Fruit fly (Drosophila melanogaster) whole organism, embryonic: Measurements from ENCODE around the gene Atu.

ENCODE experiments used
- Adf1 ChIP-seq: fragments of 200-800 bp; sonication (Bioruptor generic); IDR thresholded peaks from 2 replicates; pipeline ENCODE4 v1.3.6; 2022; ENCODE audit warnings: missing biosample characterization, missing genetic modification characterization
- BEAF-32 ChIP-seq: fragments of 200-800 bp; sonication (Bioruptor generic); optimal IDR thresholded peaks from 3 replicates; lab custom pipeline; 2017; ENCODE audit warnings: missing biosample characterization, missing genetic modification characterization, mild to moderate bottlenecking, moderate library complexity, missing genetic modification reagents
- CG11085 ChIP-seq: fragments of 200-800 bp; sonication (Bioruptor generic); IDR thresholded peaks from 2 replicates; pipeline ENCODE4 v1.3.6; 2022; ENCODE audit warnings: missing biosample characterization, missing genetic modification characterization
- CG12299 ChIP-seq: fragments of 200-800 bp; sonication (Bioruptor generic); optimal IDR thresholded peaks from 2 replicates; lab custom pipeline; 2018; ENCODE audit warnings: missing biosample characterization, mild to moderate bottlenecking, missing genetic modification characterization
- CG14441 ChIP-seq: fragments of 200-800 bp; sonication (Bioruptor generic); IDR thresholded peaks from 2 replicates; pipeline ENCODE4 v1.3.6; 2022; ENCODE audit warnings: missing biosample characterization, missing genetic modification characterization
- CG14965 ChIP-seq: fragments of 200-800 bp; sonication (Bioruptor generic); optimal IDR thresholded peaks from 2 replicates; lab custom pipeline; 2016; ENCODE audit warnings: missing biosample characterization, missing genetic modification characterization, borderline replicate concordance
- CG1647 ChIP-seq: fragments of 200-800 bp; sonication (Bioruptor generic); optimal IDR thresholded peaks from 3 replicates; lab custom pipeline; 2016; ENCODE audit warnings: missing biosample characterization, missing genetic modification characterization
- CG16779 ChIP-seq: fragments of 200-800 bp; sonication (Bioruptor generic); IDR thresholded peaks from 2 replicates; pipeline ENCODE4 v1.3.6; 2022; ENCODE audit warnings: missing biosample characterization, missing genetic modification characterization
- CG18262 ChIP-seq: fragments of 200-800 bp; optimal IDR thresholded peaks from 3 replicates; lab custom pipeline; 2019; ENCODE audit warnings: missing biosample characterization, mild to moderate bottlenecking, missing genetic modification characterization, moderate library complexity
- CG2116 ChIP-seq: fragments of 200-800 bp; sonication (Bioruptor generic); optimal IDR thresholded peaks from 3 replicates; lab custom pipeline; 2018; ENCODE audit warnings: missing biosample characterization, mild to moderate bottlenecking, missing genetic modification characterization
- CG2129 ChIP-seq: fragments of 200-800 bp; sonication (Bioruptor generic); IDR thresholded peaks from 2 replicates; pipeline ENCODE4 v1.3.6; 2022; ENCODE audit warnings: missing biosample characterization, missing genetic modification characterization; ENCODE audit not compliant: partially characterized antibody
- CG2678 ChIP-seq: fragments of 200-800 bp; sonication (Bioruptor generic); optimal IDR thresholded peaks from 3 replicates; lab custom pipeline; 2019; ENCODE audit warnings: missing biosample characterization, mild to moderate bottlenecking, missing genetic modification characterization, moderate library complexity
- CG34224 ChIP-seq: fragments of 200-800 bp; sonication (Bioruptor generic); IDR thresholded peaks from 3 replicates; pipeline ENCODE4 v1.3.6; 2022; ENCODE audit warnings: missing biosample characterization, missing genetic modification characterization; ENCODE audit not compliant: partially characterized antibody
- CG4282 ChIP-seq: fragments of 200-800 bp; sonication (Bioruptor generic); optimal IDR thresholded peaks from 2 replicates; lab custom pipeline; 2016; ENCODE audit warnings: missing biosample characterization, missing genetic modification characterization
- CG6175 ChIP-seq: fragments of 200-800 bp; sonication (Bioruptor generic); IDR thresholded peaks from 3 replicates; pipeline ENCODE4 v1.3.6; 2022; ENCODE audit warnings: missing biosample characterization, missing genetic modification characterization
- CG8478 ChIP-seq: fragments of >200 bp; optimal IDR thresholded peaks from 2 replicates; lab custom pipeline; 2018
- CG9817 ChIP-seq: fragments of 200-800 bp; sonication (Bioruptor generic); optimal IDR thresholded peaks from 2 replicates; lab custom pipeline; 2018; ENCODE audit warnings: missing biosample characterization, mild to moderate bottlenecking, missing genetic modification characterization, moderate library complexity
- Dp ChIP-seq: fragments of 200-800 bp; sonication (Bioruptor generic); optimal IDR thresholded peaks from 2 replicates; lab custom pipeline; 2018; ENCODE audit warnings: missing biosample characterization, mild to moderate bottlenecking, missing genetic modification characterization, moderate library complexity
- Drgx ChIP-seq: fragments of 200-800 bp; sonication (Bioruptor generic); IDR thresholded peaks from 2 replicates; pipeline ENCODE4 v1.3.6; 2022; ENCODE audit warnings: missing biosample characterization, missing genetic modification characterization
- Ets65A ChIP-seq: fragments of 200-800 bp; sonication (Bioruptor generic); peaks from one replicate; lab custom pipeline; 2016; ENCODE audit warnings: missing biosample characterization, missing genetic modification characterization
- Hmr ChIP-seq: fragments of 200-800 bp; sonication (Bioruptor generic); optimal IDR thresholded peaks from 3 replicates; lab custom pipeline; 2017; ENCODE audit warnings: mild to moderate bottlenecking, missing biosample characterization, missing genetic modification reagents, missing genetic modification characterization
- Lim3 ChIP-seq: fragments of 200-800 bp; sonication (Bioruptor generic); IDR thresholded peaks from 2 replicates; pipeline ENCODE4 v1.3.6; 2022; ENCODE audit warnings: missing biosample characterization, missing genetic modification characterization
- Mad ChIP-seq: fragments of 200-800 bp; sonication (Bioruptor generic); optimal IDR thresholded peaks from 2 replicates; lab custom pipeline; 2016; ENCODE audit warnings: missing biosample characterization, missing genetic modification characterization
- Med ChIP-seq: fragments of 200-800 bp; sonication (Bioruptor generic); peaks from one replicate; lab custom pipeline; 2016; ENCODE audit warnings: missing biosample characterization, missing genetic modification characterization, mild to moderate bottlenecking, inconsistent platforms, moderate library complexity
- Opbp ChIP-seq: fragments of 200-800 bp; sonication (Bioruptor generic); IDR thresholded peaks from 3 replicates; pipeline ENCODE4 v1.3.6; 2022; ENCODE audit warnings: missing biosample characterization, missing genetic modification characterization; ENCODE audit not compliant: partially characterized antibody
- PHDP ChIP-seq: fragments of 200-800 bp; sonication (Bioruptor generic); optimal IDR thresholded peaks from 3 replicates; lab custom pipeline; 2018; ENCODE audit warnings: missing biosample characterization, mild to moderate bottlenecking, missing genetic modification characterization, moderate library complexity
- Sox102F ChIP-seq: fragments of 200-800 bp; sonication (Bioruptor generic); optimal IDR thresholded peaks from 2 replicates; lab custom pipeline; 2018; ENCODE audit warnings: missing biosample characterization, mild to moderate bottlenecking, missing genetic modification characterization, moderate library complexity
- Vsx1 ChIP-seq: fragments of 200-800 bp; sonication (Bioruptor generic); optimal IDR thresholded peaks from 2 replicates; lab custom pipeline; 2017; ENCODE audit warnings: missing biosample characterization, mild to moderate bottlenecking, missing genetic modification characterization, missing genetic modification reagents
- Xbp1 ChIP-seq: fragments of 200-800 bp; sonication (Bioruptor generic); optimal IDR thresholded peaks from 3 replicates; lab custom pipeline; 2016; ENCODE audit warnings: missing biosample characterization, mild to moderate bottlenecking, missing genetic modification characterization
- abd-A ChIP-seq: fragments of 200-800 bp; sonication (Bioruptor generic); optimal IDR thresholded peaks from 3 replicates; lab custom pipeline; 2019; ENCODE audit warnings: missing biosample characterization, mild to moderate bottlenecking, missing genetic modification characterization, moderate library complexity
- ara ChIP-seq: fragments of 200-800 bp; sonication (Bioruptor generic); IDR thresholded peaks from 2 replicates; pipeline ENCODE4 v1.3.6; 2022; ENCODE audit warnings: missing biosample characterization, missing genetic modification characterization
- crol ChIP-seq: fragments of 200-800 bp; sonication (Bioruptor generic); IDR thresholded peaks from 2 replicates; pipeline ENCODE4 v1.3.6; 2022; ENCODE audit warnings: missing biosample characterization, missing genetic modification characterization
- danr ChIP-seq: fragments of 200-800 bp; sonication (Bioruptor generic); IDR thresholded peaks from 2 replicates; pipeline ENCODE4 v1.3.6; 2022; ENCODE audit warnings: missing biosample characterization, missing genetic modification characterization
- dm ChIP-seq: fragments of 200-800 bp; sonication (Bioruptor generic); optimal IDR thresholded peaks from 3 replicates; lab custom pipeline; 2016; ENCODE audit warnings: missing biosample characterization, missing genetic modification characterization
- gce ChIP-seq: fragments of 200-800 bp; sonication (Bioruptor generic); IDR thresholded peaks from 3 replicates; pipeline ENCODE4 v1.3.6; 2022; ENCODE audit warnings: missing biosample characterization, missing genetic modification characterization
- grau ChIP-seq: fragments of 200-800 bp; optimal IDR thresholded peaks from 3 replicates; lab custom pipeline; 2019; ENCODE audit warnings: missing biosample characterization, mild to moderate bottlenecking, missing genetic modification characterization, moderate library complexity
- her ChIP-seq: fragments of 200-800 bp; sonication (Bioruptor generic); optimal IDR thresholded peaks from 2 replicates; lab custom pipeline; 2016; ENCODE audit warnings: missing biosample characterization, missing genetic modification characterization
- insv ChIP-seq, 2 experiments: fragments of 200-800 bp; sonication (Bioruptor generic); optimal IDR thresholded peaks; 3 replicates each; lab custom pipeline; 2016 to 2018; ENCODE audit warnings: missing biosample characterization in 2 of 2, missing genetic modification characterization in 2 of 2
- nau ChIP-seq: fragments of 200-800 bp; sonication (Bioruptor generic); optimal IDR thresholded peaks from 3 replicates; lab custom pipeline; 2017; ENCODE audit warnings: missing biosample characterization, mild to moderate bottlenecking, missing genetic modification characterization, missing genetic modification reagents
- oc ChIP-seq: fragments of 200-800 bp; sonication (Bioruptor generic); optimal IDR thresholded peaks from 2 replicates; lab custom pipeline; 2018; ENCODE audit warnings: missing biosample characterization, mild to moderate bottlenecking, missing genetic modification characterization, moderate library complexity
- pan ChIP-seq, 4 experiments: fragments of >200 bp in 3 of 4; fragments of 200-800 bp in 1 of 4; sonication (Bioruptor generic) in 1 of 4; optimal IDR thresholded peaks in 3 of 4; IDR thresholded peaks in 1 of 4; 2 replicates each; pipeline versions ENCODE4 v1.3.6 to Lab custom; 2017 to 2022; ENCODE audit warnings: missing biosample characterization in 2 of 4, missing genetic modification characterization in 2 of 4, mixed read lengths in 1 of 4
- psq ChIP-seq: fragments of 200-800 bp; sonication (Bioruptor generic); optimal IDR thresholded peaks from 2 replicates; lab custom pipeline; 2017; ENCODE audit warnings: missing biosample characterization, missing genetic modification characterization
- row ChIP-seq: fragments of 200-800 bp; sonication (Bioruptor generic); IDR thresholded peaks from 3 replicates; pipeline ENCODE4 v1.3.6; 2022; ENCODE audit warnings: missing biosample characterization, missing genetic modification characterization
- sqz ChIP-seq: fragments of 200-800 bp; sonication (Bioruptor generic); optimal IDR thresholded peaks from 3 replicates; lab custom pipeline; 2018; ENCODE audit warnings: missing biosample characterization, mild to moderate bottlenecking, missing genetic modification characterization
- vnd ChIP-seq: fragments of 200-800 bp; sonication (Bioruptor generic); IDR thresholded peaks from 3 replicates; pipeline ENCODE4 v1.3.6; 2022; ENCODE audit warnings: missing biosample characterization, missing genetic modification characterization; ENCODE audit not compliant: partially characterized antibody

Gene Atu

DNA sequence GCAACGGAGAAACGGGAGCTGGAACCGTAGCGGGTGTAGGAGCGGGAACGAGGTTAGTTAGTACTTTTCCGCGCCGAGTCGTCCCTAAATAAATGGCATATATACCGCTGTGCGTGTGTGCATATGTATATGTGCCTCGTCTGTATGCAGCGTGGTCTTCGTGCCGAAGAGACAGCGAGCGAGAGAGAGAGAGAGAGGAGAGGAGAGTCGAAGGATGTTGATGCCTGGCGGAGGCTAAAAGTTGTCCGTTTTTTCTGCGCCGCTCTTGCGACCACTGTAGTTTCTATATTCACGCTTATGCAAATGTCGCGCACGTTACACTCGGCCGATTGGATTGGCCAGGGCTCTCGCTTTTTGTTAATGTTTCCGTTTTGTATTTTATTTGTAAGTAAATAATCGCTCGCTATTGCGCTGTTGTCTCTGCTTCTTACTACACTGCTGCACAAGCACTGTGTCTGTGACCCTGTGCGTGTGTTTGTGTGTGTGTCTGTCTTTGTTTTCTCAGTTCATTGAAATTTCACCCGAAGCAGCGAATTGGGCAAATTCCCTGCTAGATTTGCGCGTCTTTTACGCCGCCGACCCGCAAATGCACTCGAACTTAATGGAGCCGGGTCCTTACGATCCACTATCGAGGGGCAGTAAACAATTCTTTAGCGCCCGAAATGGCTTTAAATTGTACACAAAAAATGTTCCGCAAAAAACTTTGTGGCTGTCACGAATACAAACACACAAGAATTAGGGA lies 615 bp upstream of the Atu start, which contains the start of gene Rga (continued):
- TF ChIP-seq Sox102F (GFP tag; lab: Kevin White, UChicago) (no peak), CG9817 (no peak)

DNA sequence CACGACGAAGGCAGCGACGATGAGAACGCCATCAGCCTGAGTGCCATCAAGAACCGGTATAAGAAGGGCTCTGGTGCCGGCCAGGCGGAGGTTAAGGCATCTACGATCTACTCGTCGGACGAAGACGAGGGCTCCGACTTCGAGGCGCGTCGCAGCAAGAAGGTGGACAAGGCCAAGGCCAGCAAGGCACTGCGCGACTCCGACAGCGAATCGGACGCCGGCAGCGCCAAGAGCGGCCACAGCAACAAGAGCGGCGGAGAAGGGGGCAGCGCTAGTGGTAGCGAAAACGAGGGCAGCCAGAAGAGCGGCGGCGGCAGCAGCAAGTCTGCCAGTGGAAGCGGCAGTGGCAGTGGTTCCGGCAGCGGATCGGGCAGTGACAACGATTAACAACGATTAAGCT lies 2.3 kb downstream of the Atu start:
- TF ChIP-seq CG8478 (lab: Kevin White, UChicago) (peak; percentile 11), Xbp1 (GFP tag; lab: Kevin White, UChicago) (no peak), Adf1 (peak; percentile 33; the same call in 1 of the 2 replicates), Med (GFP tag; lab: Kevin White, UChicago) (peak; percentile 37), crol (0 out of 2 replicates have a peak, but pooled peaks have one; percentile 9), Lim3 (GFP tag; lab: Robert Waterston, UW) (no peak), CG14441 (GFP tag; lab: Robert Waterston, UW) (no peak)

DNA sequence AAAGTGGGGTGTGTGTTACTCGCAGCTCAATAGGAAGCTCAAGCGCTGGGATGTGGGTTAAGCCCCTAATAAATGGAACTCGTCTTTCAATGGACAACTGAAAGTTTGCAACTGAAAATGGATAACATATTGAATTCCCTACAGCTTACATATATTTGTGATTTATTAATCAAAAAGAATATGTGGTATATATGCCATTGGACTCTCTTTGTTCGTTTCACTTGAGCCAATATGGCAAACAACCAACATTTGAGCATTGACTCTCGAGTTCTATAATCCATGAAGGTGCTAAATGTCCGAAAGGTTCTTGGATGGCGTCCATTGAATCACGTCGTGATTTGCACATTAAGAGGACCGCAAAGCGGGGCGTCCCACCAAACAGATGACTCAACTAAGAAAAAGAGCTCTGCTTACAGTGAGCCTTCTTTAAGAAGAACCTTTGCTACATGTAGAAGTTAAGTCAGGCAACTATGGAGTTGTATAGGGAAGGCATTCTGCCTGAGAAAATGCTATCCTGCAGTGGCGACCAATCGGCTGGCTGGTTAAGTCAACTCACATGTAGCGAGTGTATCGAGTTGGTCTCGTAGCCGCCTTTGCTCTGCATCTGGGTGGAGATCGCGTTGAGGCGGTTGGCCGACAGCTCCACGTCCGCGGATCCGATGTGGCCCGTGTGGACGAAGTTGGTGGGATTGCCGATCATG lies 4.9 kb downstream of the Atu start:
- 0 out of 3 replicates have a peak, but pooled peaks have one; percentile 8 for TF ChIP-seq CG6175 (GFP tag; lab: Robert Waterston, UW)
- TF ChIP-seq Vsx1 (GFP tag; lab: Kevin White, UChicago) = no peak
- peak; percentile 67 for TF ChIP-seq Drgx (GFP tag; lab: Robert Waterston, UW)
- no peak for TF ChIP-seq pan (optimal IDR thresholded peaks at IDR 0.05; lab: Kevin White, UChicago)
- peak in 1 of 2 experiments; percentile 14 for TF ChIP-seq pan (GFP tag; optimal IDR thresholded peaks at IDR 0.05 in 1 of 2, IDR thresholded peaks at IDR 0.05 in 1 of 2)
- no peak for TF ChIP-seq CG12299 (tag; lab: Kevin White, UChicago)
- TF ChIP-seq dm = no peak
- TF ChIP-seq oc (tag; lab: Kevin White, UChicago) = no peak
- TF ChIP-seq BEAF-32 (GFP tag; lab: Kevin White, UChicago) = no peak
- no peak for TF ChIP-seq abd-A (tag; lab: Kevin White, UChicago)
- no peak for TF ChIP-seq Dp (GFP tag; lab: Kevin White, UChicago)
- TF ChIP-seq CG2116 = no peak
- TF ChIP-seq vnd (GFP tag; lab: Robert Waterston, UW) = no peak
- peak; percentile 47 for TF ChIP-seq grau
- TF ChIP-seq Mad (GFP tag; lab: Kevin White, UChicago) = no peak
- no peak for TF ChIP-seq CG1647 (GFP tag; lab: Kevin White, UChicago)
- TF ChIP-seq CG2129 = no peak
- TF ChIP-seq ara (GFP tag; lab: Robert Waterston, UW) = 0 out of 2 replicates have a peak, but pooled peaks have one; percentile 34
- no peak for TF ChIP-seq gce
- TF ChIP-seq Hmr = no peak
- TF ChIP-seq CG14965 (GFP tag; lab: Kevin White, UChicago) = no peak
- no peak for TF ChIP-seq psq (GFP tag; lab: Kevin White, UChicago)
- no peak for TF ChIP-seq danr (GFP tag; lab: Robert Waterston, UW)
- 0 out of 3 replicates have a peak, but pooled peaks have one; percentile 30 for TF ChIP-seq row
- no peak for TF ChIP-seq insv (GFP tag; optimal IDR thresholded peaks at IDR 0.05; lab: Kevin White, UChicago)
- no peak for TF ChIP-seq CG16779 (GFP tag; lab: Robert Waterston, UW)
- no peak for TF ChIP-seq her
- TF ChIP-seq PHDP = no peak
- no peak for TF ChIP-seq CG11085 (GFP tag; lab: Robert Waterston, UW)
- no peak for TF ChIP-seq sqz
- no peak for TF ChIP-seq CG18262 (tag; lab: Kevin White, UChicago)
- no peak for TF ChIP-seq nau (GFP tag; lab: Kevin White, UChicago)
- TF ChIP-seq CG34224 (GFP tag; lab: Robert Waterston, UW) = no peak
- TF ChIP-seq CG2678 (tag; lab: Kevin White, UChicago) = no peak
- peak; percentile 50 for TF ChIP-seq Ets65A (GFP tag; lab: Kevin White, UChicago)
- TF ChIP-seq Opbp (GFP tag; lab: Robert Waterston, UW) = no peak
- no peak for TF ChIP-seq CG4282 (GFP tag; lab: Kevin White, UChicago)
